Worm (Caenorhabditis elegans) whole organism, L3 larva: ENCODE data around the gene vhp-1.

Experiments
- R02D3.7 ChIP-seq: fragments of 150-350 bp; optimal IDR thresholded peaks from 2 replicates; lab custom pipeline; 2014; ENCODE audit warnings: missing biosample characterization, missing genetic modification characterization
- ZK546.5 ChIP-seq: sonication (generic microtip); optimal IDR thresholded peaks from 2 replicates; lab custom pipeline; 2017; ENCODE audit warnings: missing biosample characterization, missing genetic modification characterization
- aly-2 ChIP-seq: fragments of 150-350 bp; optimal IDR thresholded peaks from 2 replicates; lab custom pipeline; 2014; ENCODE audit warnings: missing biosample characterization, missing genetic modification characterization
- ama-1 ChIP-seq: fragments of 150-350 bp; optimal IDR thresholded peaks from 2 replicates; lab custom pipeline; 2018
- ceh-16 ChIP-seq: sonication (generic microtip); optimal IDR thresholded peaks from 2 replicates; lab custom pipeline; 2017; ENCODE audit warnings: missing biosample characterization, missing genetic modification characterization
- ceh-28 ChIP-seq: fragments of 150-350 bp; optimal IDR thresholded peaks from 2 replicates; lab custom pipeline; 2014; ENCODE audit warnings: missing biosample characterization, missing genetic modification reagents, missing genetic modification characterization
- ceh-82 ChIP-seq: fragments of 150-350 bp; optimal IDR thresholded peaks from 2 replicates; lab custom pipeline; 2014; ENCODE audit warnings: missing biosample characterization, missing genetic modification characterization
- ceh-9 ChIP-seq: sonication (generic microtip); optimal IDR thresholded peaks from 2 replicates; lab custom pipeline; 2018; ENCODE audit warnings: missing biosample characterization, missing genetic modification characterization
- daf-12 ChIP-seq: fragments of 150-350 bp; optimal IDR thresholded peaks from 2 replicates; lab custom pipeline; 2014; ENCODE audit warnings: missing biosample characterization, missing genetic modification reagents, missing genetic modification characterization
- egl-27 ChIP-seq: sonication (generic microtip); optimal IDR thresholded peaks from 4 replicates; lab custom pipeline; 2017; ENCODE audit warnings: missing biosample characterization, missing genetic modification reagents, missing genetic modification characterization
- egl-5 ChIP-seq: fragments of 150-350 bp; optimal IDR thresholded peaks from 2 replicates; lab custom pipeline; 2017; ENCODE audit warnings: missing biosample characterization, missing genetic modification reagents, missing genetic modification characterization, inconsistent platforms
- elt-1 ChIP-seq: fragments of 150-350 bp; optimal IDR thresholded peaks from 2 replicates; lab custom pipeline; 2014; ENCODE audit warnings: missing biosample characterization, missing genetic modification characterization
- elt-2 ChIP-seq: sonication (generic microtip); optimal IDR thresholded peaks from 2 replicates; lab custom pipeline; 2016; ENCODE audit warnings: missing genetic modification reagents, mild to moderate bottlenecking, missing genetic modification characterization, missing compliant biosample characterization
- elt-3 ChIP-seq, 3 experiments: fragments of 150-350 bp in 1 of 3; sonication (generic microtip) in 2 of 3; optimal IDR thresholded peaks; 2 replicates in 2 of 3; 4 replicates in 1 of 3; lab custom pipeline; 2014 to 2017; ENCODE audit warnings: missing biosample characterization in 3 of 3, missing genetic modification characterization in 3 of 3
- eor-1 ChIP-seq, 2 experiments: fragments of 150-350 bp; optimal IDR thresholded peaks; 2 replicates each; lab custom pipeline; 2014 to 2018; ENCODE audit warnings: missing biosample characterization in 2 of 2, missing genetic modification characterization in 2 of 2
- fkh-10 ChIP-seq: sonication (generic microtip); optimal IDR thresholded peaks from 2 replicates; lab custom pipeline; 2017; ENCODE audit warnings: missing biosample characterization, missing genetic modification reagents, missing genetic modification characterization
- fkh-2 ChIP-seq: fragments of 150-350 bp; optimal IDR thresholded peaks from 2 replicates; lab custom pipeline; 2014; ENCODE audit warnings: missing biosample characterization, missing genetic modification reagents, missing genetic modification characterization
- fos-1 ChIP-seq: fragments of 150-350 bp; optimal IDR thresholded peaks from 2 replicates; lab custom pipeline; 2014; ENCODE audit warnings: missing biosample characterization, missing genetic modification characterization
- hmg-11 ChIP-seq: sonication (generic microtip); optimal IDR thresholded peaks from 2 replicates; lab custom pipeline; 2016; ENCODE audit warnings: missing genetic modification characterization, missing compliant biosample characterization
- jun-1 ChIP-seq: fragments of 150-350 bp; optimal IDR thresholded peaks from 2 replicates; lab custom pipeline; 2014; ENCODE audit warnings: missing biosample characterization, missing genetic modification reagents, missing genetic modification characterization
- lin-15B ChIP-seq: fragments of 150-350 bp; optimal IDR thresholded peaks from 2 replicates; lab custom pipeline; 2014; ENCODE audit warnings: missing biosample characterization, missing genetic modification characterization
- lin-39 ChIP-seq: fragments of 150-350 bp; optimal IDR thresholded peaks from 2 replicates; lab custom pipeline; 2018; ENCODE audit warnings: missing biosample characterization, missing genetic modification reagents, missing genetic modification characterization
- lsy-12 ChIP-seq: sonication (generic microtip); optimal IDR thresholded peaks from 2 replicates; lab custom pipeline; 2016; ENCODE audit warnings: mild to moderate bottlenecking, missing genetic modification characterization, missing compliant biosample characterization
- mdl-1 ChIP-seq: fragments of 150-350 bp; optimal IDR thresholded peaks from 2 replicates; lab custom pipeline; 2014; ENCODE audit warnings: missing biosample characterization, missing genetic modification characterization
- mml-1 ChIP-seq: fragments of 150-350 bp; sonication (generic microtip); optimal IDR thresholded peaks from 3 replicates; lab custom pipeline; 2014; ENCODE audit warnings: missing biosample characterization, missing genetic modification characterization
- nfya-1 ChIP-seq: sonication (generic microtip); optimal IDR thresholded peaks from 2 replicates; lab custom pipeline; 2017; ENCODE audit warnings: missing genetic modification characterization, mild to moderate bottlenecking, missing compliant biosample characterization, antibody characterized with exemption, moderate library complexity; ENCODE audit not compliant: insufficient read depth
- nhr-11 ChIP-seq: fragments of 150-350 bp; optimal IDR thresholded peaks from 2 replicates; lab custom pipeline; 2014; ENCODE audit warnings: missing biosample characterization, missing genetic modification characterization
- nhr-12 ChIP-seq: fragments of 150-350 bp; optimal IDR thresholded peaks from 2 replicates; lab custom pipeline; 2014; ENCODE audit warnings: missing biosample characterization, missing genetic modification characterization
- nhr-23 ChIP-seq: fragments of 150-350 bp; optimal IDR thresholded peaks from 2 replicates; lab custom pipeline; 2014; ENCODE audit warnings: missing biosample characterization, missing genetic modification reagents, missing genetic modification characterization
- nhr-237 ChIP-seq: fragments of 150-350 bp; optimal IDR thresholded peaks from 2 replicates; lab custom pipeline; 2014; ENCODE audit warnings: missing biosample characterization, missing genetic modification characterization
- nhr-25 ChIP-seq: sonication (generic microtip); optimal IDR thresholded peaks from 2 replicates; lab custom pipeline; 2017; ENCODE audit warnings: missing biosample characterization, missing genetic modification characterization
- nhr-28 ChIP-seq: fragments of 150-350 bp; optimal IDR thresholded peaks from 2 replicates; lab custom pipeline; 2014; ENCODE audit warnings: missing biosample characterization, missing genetic modification characterization
- nhr-43 ChIP-seq: sonication (generic microtip); optimal IDR thresholded peaks from 2 replicates; lab custom pipeline; 2016; ENCODE audit warnings: mild to moderate bottlenecking, missing genetic modification characterization, missing compliant biosample characterization; ENCODE audit not compliant: poor library complexity, severe bottlenecking
- nhr-67 ChIP-seq: fragments of 150-350 bp; optimal IDR thresholded peaks from 2 replicates; lab custom pipeline; 2014; ENCODE audit warnings: missing biosample characterization, missing genetic modification characterization
- nhr-76 ChIP-seq: fragments of 150-350 bp; sonication (generic microtip); optimal IDR thresholded peaks from 5 replicates; lab custom pipeline; 2014; ENCODE audit warnings: missing biosample characterization, missing genetic modification characterization
- nhr-77 ChIP-seq: fragments of 150-350 bp; optimal IDR thresholded peaks from 2 replicates; lab custom pipeline; 2014; ENCODE audit warnings: missing biosample characterization, missing genetic modification characterization
- pha-4 ChIP-seq: fragments of 150-350 bp; optimal IDR thresholded peaks from 2 replicates; lab custom pipeline; 2014; ENCODE audit warnings: missing biosample characterization, missing genetic modification reagents, missing genetic modification characterization
- pqm-1 ChIP-seq: fragments of 150-350 bp; optimal IDR thresholded peaks from 2 replicates; lab custom pipeline; 2017; ENCODE audit warnings: missing biosample characterization, missing genetic modification characterization, inconsistent platforms
- sea-2 ChIP-seq: fragments of 150-350 bp; sonication (generic microtip); optimal IDR thresholded peaks from 4 replicates; lab custom pipeline; 2014; ENCODE audit warnings: missing biosample characterization, missing genetic modification reagents, missing genetic modification characterization
- skn-1 ChIP-seq: fragments of 150-350 bp; optimal IDR thresholded peaks from 2 replicates; lab custom pipeline; 2014; ENCODE audit warnings: missing biosample characterization, missing genetic modification characterization
- snpc-4 ChIP-seq: fragments of 150-350 bp; optimal IDR thresholded peaks from 2 replicates; lab custom pipeline; 2014; ENCODE audit warnings: missing biosample characterization, missing genetic modification characterization
- tbx-2 ChIP-seq: sonication (generic microtip); optimal IDR thresholded peaks from 2 replicates; lab custom pipeline; 2016; ENCODE audit warnings: mild to moderate bottlenecking, missing genetic modification characterization, missing compliant biosample characterization
- unc-39 ChIP-seq: sonication (generic microtip); optimal IDR thresholded peaks from 4 replicates; lab custom pipeline; 2017; ENCODE audit warnings: missing biosample characterization, missing genetic modification characterization
- unc-62 ChIP-seq: fragments of 150-350 bp; sonication (generic microtip); optimal IDR thresholded peaks from 4 replicates; lab custom pipeline; 2014; ENCODE audit warnings: missing biosample characterization, missing genetic modification reagents, missing genetic modification characterization
- zag-1 ChIP-seq: fragments of 150-350 bp; optimal IDR thresholded peaks from 2 replicates; lab custom pipeline; 2014; ENCODE audit warnings: missing biosample characterization, missing genetic modification characterization
- ztf-11 ChIP-seq: fragments of 150-350 bp; optimal IDR thresholded peaks from 2 replicates; lab custom pipeline; 2014; ENCODE audit warnings: missing biosample characterization, missing genetic modification characterization
- ztf-4 ChIP-seq: fragments of 150-350 bp; optimal IDR thresholded peaks from 2 replicates; lab custom pipeline; 2014; ENCODE audit warnings: missing biosample characterization, missing genetic modification characterization

vhp-1 gene

DNA sequence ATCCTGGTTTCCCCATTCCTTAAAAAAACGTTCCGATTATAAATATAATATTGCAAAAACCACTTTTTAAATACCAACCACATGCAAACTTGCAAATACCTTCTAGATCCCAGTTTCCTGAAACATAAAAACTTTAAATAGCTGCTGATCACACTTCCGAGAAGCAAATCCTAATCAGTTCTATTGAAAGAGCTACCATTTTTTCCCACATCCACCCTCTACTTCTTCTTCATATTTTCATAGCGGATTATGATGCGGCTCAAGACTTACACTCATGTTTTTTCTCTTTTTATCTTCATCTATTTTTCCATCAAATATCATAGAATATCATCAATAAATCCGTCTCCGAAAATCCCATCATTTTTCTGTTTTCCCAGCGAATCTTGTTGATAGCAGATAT lies 3.8 kb downstream of the vhp-1 start:
- no peak for TF ChIP-seq nfya-1
- no peak for TF ChIP-seq mdl-1 (tag; lab: Kevin White, UChicago)
- no peak for TF ChIP-seq nhr-12 (tag; lab: Kevin White, UChicago)
- no peak for TF ChIP-seq nhr-28 (tag; lab: Kevin White, UChicago)
- no peak for TF ChIP-seq ama-1 (lab: Kevin White, UChicago)
- no peak for TF ChIP-seq lin-39 (tag; lab: Kevin White, UChicago)

DNA sequence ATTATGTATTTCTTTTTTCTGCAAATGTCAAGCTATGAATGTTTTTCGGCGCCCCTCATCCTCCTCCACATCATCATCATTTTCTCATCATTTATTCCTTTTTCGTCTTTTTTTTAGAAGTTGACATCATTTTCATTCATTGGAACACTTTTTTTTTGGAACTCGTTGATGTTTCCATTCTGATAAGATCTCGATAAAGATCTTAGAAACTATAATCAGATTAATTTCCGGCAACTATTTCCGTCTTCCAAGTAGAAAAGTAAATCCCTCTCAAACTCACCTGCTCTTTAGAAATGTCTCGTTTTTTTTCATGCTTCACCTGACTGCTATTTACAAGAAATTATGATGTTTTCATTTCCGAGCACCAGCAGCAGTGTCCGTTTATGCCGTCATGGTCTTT lies 5.8 kb downstream of the vhp-1 start:
- peak; percentile 42 for TF ChIP-seq nhr-11 (tag; lab: Kevin White, UChicago)
- no peak for TF ChIP-seq R02D3.7 (tag; lab: Kevin White, UChicago)
- peak; percentile 37 for TF ChIP-seq nhr-23 (tag; lab: Kevin White, UChicago)
- TF ChIP-seq elt-1 (tag; lab: Kevin White, UChicago) = peak; percentile 90

ce11 chrII:5330206-5330686 lies 7.2 kb downstream of the vhp-1 start:
- no peak for TF ChIP-seq fos-1 (tag; lab: Kevin White, UChicago)
- TF ChIP-seq nhr-43 = peak; percentile 86
- no peak for TF ChIP-seq daf-12 (tag; lab: Kevin White, UChicago)
- TF ChIP-seq eor-1 (tag; optimal IDR thresholded peaks at IDR 0.05; lab: Kevin White, UChicago) = no peak
- no peak for TF ChIP-seq ceh-9
- TF ChIP-seq nhr-67 (tag; lab: Kevin White, UChicago) = no peak
- peak; percentile 84 for TF ChIP-seq lsy-12 (tag; lab: Kevin White, UChicago)
- TF ChIP-seq lin-15B (tag; lab: Kevin White, UChicago) = peak; percentile 10
- peak; percentile 48 for TF ChIP-seq lin-39 (tag; lab: Kevin White, UChicago)
- TF ChIP-seq ceh-82 = no peak
- TF ChIP-seq nhr-25 = peak; percentile 91
- no peak for TF ChIP-seq aly-2 (tag; lab: Kevin White, UChicago)
- peak; percentile 43 for TF ChIP-seq nhr-28 (tag; lab: Kevin White, UChicago)
- peak; percentile 48 for TF ChIP-seq R02D3.7 (tag; lab: Kevin White, UChicago)
- peak in 2 of 3 experiments; percentile 10 to 74 for TF ChIP-seq elt-3 (tag; optimal IDR thresholded peaks at IDR 0.05; lab: Kevin White, UChicago)
- TF ChIP-seq nhr-12 (tag; lab: Kevin White, UChicago) = no peak
- peak; percentile 79 for TF ChIP-seq ceh-28 (tag; lab: Kevin White, UChicago)
- no peak for TF ChIP-seq nhr-237 (tag; lab: Kevin White, UChicago)
- no peak for TF ChIP-seq ztf-11 (tag; lab: Kevin White, UChicago)
- no peak for TF ChIP-seq unc-39 (tag; lab: Kevin White, UChicago)
- TF ChIP-seq unc-62 (GFP tag; lab: Kevin White, UChicago) = peak; percentile 81
- peak; percentile 80 for TF ChIP-seq nfya-1
- TF ChIP-seq egl-5 = peak; percentile 97
- no peak for TF ChIP-seq elt-1 (tag; lab: Kevin White, UChicago)
- TF ChIP-seq pqm-1 = peak; percentile 71
- peak; percentile 80 for TF ChIP-seq egl-27 (tag; lab: Kevin White, UChicago)
- TF ChIP-seq fkh-2 = no peak
- TF ChIP-seq ztf-4 (tag; lab: Kevin White, UChicago) = no peak
- no peak for TF ChIP-seq ceh-16 (tag; lab: Kevin White, UChicago)
- TF ChIP-seq hmg-11 (tag; lab: Kevin White, UChicago) = peak; percentile 26
- no peak for TF ChIP-seq sea-2 (GFP tag; lab: Kevin White, UChicago)
- peak; percentile 79 for TF ChIP-seq pha-4 (tag; lab: Kevin White, UChicago)
- TF ChIP-seq nhr-11 (tag; lab: Kevin White, UChicago) = peak; percentile 53
- peak; percentile 62 for TF ChIP-seq tbx-2 (tag; lab: Kevin White, UChicago)
- TF ChIP-seq ZK546.5 (tag; lab: Kevin White, UChicago) = no peak
- no peak for TF ChIP-seq snpc-4 (tag; lab: Kevin White, UChicago)
- peak; percentile 57 for TF ChIP-seq nhr-77 (tag; lab: Kevin White, UChicago)
- TF ChIP-seq mdl-1 (tag; lab: Kevin White, UChicago) = peak; percentile 54
- TF ChIP-seq elt-2 (tag; lab: Kevin White, UChicago) = peak; percentile 98
- no peak for TF ChIP-seq mml-1 (tag; lab: Kevin White, UChicago)
- TF ChIP-seq skn-1 (tag; lab: Kevin White, UChicago) = peak; percentile 44
- no peak for TF ChIP-seq fkh-10 (GFP tag; lab: Kevin White, UChicago)
- TF ChIP-seq jun-1 (tag; lab: Kevin White, UChicago) = peak; percentile 89
- TF ChIP-seq nhr-23 (tag; lab: Kevin White, UChicago) = peak; percentile 96
- TF ChIP-seq zag-1 (tag; lab: Kevin White, UChicago) = no peak
- TF ChIP-seq nhr-76 (tag; lab: Kevin White, UChicago) = no peak
- TF ChIP-seq ama-1 (lab: Kevin White, UChicago) = no peak
